Fruit fly (Drosophila melanogaster) whole organism, prepupa: ENCODE data around the gene CG6481.

Experiments used
- CG10669 ChIP-seq: fragments of 200-800 bp; sonication (Bioruptor generic); optimal IDR thresholded peaks from 3 replicates; lab custom pipeline; 2018; ENCODE audit warnings: missing biosample characterization, mild to moderate bottlenecking, missing genetic modification characterization, moderate library complexity
- CG11902 ChIP-seq: fragments of 200-800 bp; sonication (Bioruptor generic); optimal IDR thresholded peaks from 3 replicates; lab custom pipeline; 2016; ENCODE audit warnings: missing biosample characterization, missing genetic modification characterization
- CG15336 ChIP-seq: fragments of 200-800 bp; sonication (Bioruptor generic); IDR thresholded peaks from 2 replicates; pipeline ENCODE4 v1.3.6; 2022; ENCODE audit warnings: missing biosample characterization, missing genetic modification characterization
- CG1621 ChIP-seq: fragments of 200-800 bp; sonication (Bioruptor generic); optimal IDR thresholded peaks from 3 replicates; lab custom pipeline; 2018; ENCODE audit warnings: missing biosample characterization, mild to moderate bottlenecking, missing genetic modification characterization
- CG3032 ChIP-seq: fragments of 200-800 bp; optimal IDR thresholded peaks from 2 replicates; lab custom pipeline; 2019; ENCODE audit warnings: missing biosample characterization, mild to moderate bottlenecking, missing genetic modification characterization, moderate library complexity
- CG31627 ChIP-seq: fragments of 200-800 bp; sonication (Bioruptor generic); optimal IDR thresholded peaks from 3 replicates; lab custom pipeline; 2016; ENCODE audit warnings: missing biosample characterization, missing genetic modification characterization
- CG32006 ChIP-seq: fragments of 200-800 bp; sonication (Bioruptor generic); optimal IDR thresholded peaks from 3 replicates; lab custom pipeline; 2017; ENCODE audit warnings: missing biosample characterization, mild to moderate bottlenecking, missing genetic modification characterization
- CG34406 ChIP-seq: fragments of 200-800 bp; sonication (Bioruptor generic); optimal IDR thresholded peaks from 3 replicates; lab custom pipeline; 2016; ENCODE audit warnings: missing biosample characterization, missing genetic modification characterization
- CG4318 ChIP-seq: fragments of 200-800 bp; sonication (Bioruptor generic); optimal IDR thresholded peaks from 3 replicates; lab custom pipeline; 2017; ENCODE audit warnings: missing biosample characterization, mild to moderate bottlenecking, missing genetic modification characterization
- CG6163 ChIP-seq: fragments of 200-800 bp; sonication (Bioruptor generic); IDR thresholded peaks from 3 replicates; pipeline ENCODE4 v1.3.6; 2022; ENCODE audit warnings: missing biosample characterization, missing genetic modification characterization
- CG6792 ChIP-seq: fragments of 200-800 bp; sonication (Bioruptor generic); optimal IDR thresholded peaks from 3 replicates; lab custom pipeline; 2016; ENCODE audit warnings: missing biosample characterization, missing genetic modification characterization
- CG6808 ChIP-seq: fragments of 200-800 bp; sonication (Bioruptor generic); optimal IDR thresholded peaks from 3 replicates; lab custom pipeline; 2017; ENCODE audit warnings: missing biosample characterization, missing genetic modification characterization, mild to moderate bottlenecking, moderate library complexity, missing genetic modification reagents
- CG8119 ChIP-seq: fragments of 200-800 bp; sonication (Bioruptor generic); IDR thresholded peaks from 3 replicates; pipeline ENCODE4 v1.3.6; 2022; ENCODE audit warnings: missing biosample characterization, missing genetic modification characterization
- CG8319 ChIP-seq: fragments of 200-800 bp; sonication (Bioruptor generic); optimal IDR thresholded peaks from 3 replicates; lab custom pipeline; 2016; ENCODE audit warnings: missing biosample characterization, missing genetic modification characterization
- CG8632 ChIP-seq: fragments of 200-800 bp; sonication (Bioruptor generic); optimal IDR thresholded peaks from 3 replicates; lab custom pipeline; 2016; ENCODE audit warnings: missing biosample characterization, missing genetic modification characterization
- CG9139 ChIP-seq: fragments of 200-800 bp; sonication (Bioruptor generic); optimal IDR thresholded peaks from 3 replicates; lab custom pipeline; 2017; ENCODE audit warnings: missing biosample characterization, mild to moderate bottlenecking, missing genetic modification characterization
- Eip75B ChIP-seq: fragments of 200-800 bp; sonication (Bioruptor generic); optimal IDR thresholded peaks from 3 replicates; lab custom pipeline; 2016; ENCODE audit warnings: missing biosample characterization, missing genetic modification characterization
- Eip78C ChIP-seq: fragments of 200-800 bp; sonication (Bioruptor generic); peaks from one replicate; lab custom pipeline; 2016; ENCODE audit warnings: missing biosample characterization, missing genetic modification characterization
- Eip93F ChIP-seq: fragments of 200-800 bp; sonication (Bioruptor generic); optimal IDR thresholded peaks from 2 replicates; lab custom pipeline; 2016; ENCODE audit warnings: missing biosample characterization, mild to moderate bottlenecking, missing genetic modification characterization
- Ets21C ChIP-seq: fragments of 200-800 bp; sonication (Bioruptor generic); optimal IDR thresholded peaks from 3 replicates; lab custom pipeline; 2016; ENCODE audit warnings: missing biosample characterization, missing genetic modification characterization
- Hr39 ChIP-seq: fragments of 200-800 bp; sonication (Bioruptor generic); optimal IDR thresholded peaks from 2 replicates; lab custom pipeline; 2016; ENCODE audit warnings: missing biosample characterization, missing genetic modification characterization
- Hr4 ChIP-seq: fragments of 200-800 bp; sonication (Bioruptor generic); optimal IDR thresholded peaks from 3 replicates; lab custom pipeline; 2016; ENCODE audit warnings: missing biosample characterization, missing genetic modification characterization
- Lpt ChIP-seq: fragments of 200-800 bp; sonication (Bioruptor generic); optimal IDR thresholded peaks from 3 replicates; lab custom pipeline; 2016; ENCODE audit warnings: missing biosample characterization, missing genetic modification characterization
- Met ChIP-seq: fragments of 200-800 bp; sonication (Bioruptor generic); optimal IDR thresholded peaks from 3 replicates; lab custom pipeline; 2016; ENCODE audit warnings: missing biosample characterization, missing genetic modification characterization
- Smox ChIP-seq: fragments of 200-800 bp; sonication (Bioruptor generic); optimal IDR thresholded peaks from 3 replicates; lab custom pipeline; 2016; ENCODE audit warnings: missing biosample characterization, missing genetic modification characterization
- Sox102F ChIP-seq: fragments of 200-800 bp; sonication (Bioruptor generic); optimal IDR thresholded peaks from 2 replicates; lab custom pipeline; 2016; ENCODE audit warnings: missing biosample characterization, mild to moderate bottlenecking, missing genetic modification characterization
- Sox14 ChIP-seq: fragments of 200-800 bp; sonication (Bioruptor generic); optimal IDR thresholded peaks from 3 replicates; lab custom pipeline; 2016; ENCODE audit warnings: missing biosample characterization, missing genetic modification characterization
- achi ChIP-seq: fragments of 200-800 bp; sonication (Bioruptor generic); optimal IDR thresholded peaks from 3 replicates; lab custom pipeline; 2016; ENCODE audit warnings: missing biosample characterization, missing genetic modification characterization
- cyc ChIP-seq: fragments of 200-800 bp; sonication (Bioruptor generic); optimal IDR thresholded peaks from 3 replicates; lab custom pipeline; 2016; ENCODE audit warnings: missing biosample characterization, missing genetic modification characterization
- dac ChIP-seq: fragments of 200-800 bp; sonication (Bioruptor generic); optimal IDR thresholded peaks from 2 replicates; lab custom pipeline; 2017; ENCODE audit warnings: missing biosample characterization, mild to moderate bottlenecking, missing genetic modification characterization
- eg ChIP-seq: fragments of 200-800 bp; sonication (Bioruptor generic); IDR thresholded peaks from 3 replicates; pipeline ENCODE4 v1.3.6; 2022; ENCODE audit warnings: missing biosample characterization, missing genetic modification characterization
- esn ChIP-seq: fragments of 200-800 bp; sonication (Bioruptor generic); optimal IDR thresholded peaks from 2 replicates; lab custom pipeline; 2016; ENCODE audit warnings: missing biosample characterization, mild to moderate bottlenecking, missing genetic modification characterization, moderate library complexity
- lz ChIP-seq: fragments of 200-800 bp; sonication (Bioruptor generic); optimal IDR thresholded peaks from 3 replicates; lab custom pipeline; 2016; ENCODE audit warnings: missing biosample characterization, missing genetic modification characterization
- net ChIP-seq: fragments of 200-800 bp; sonication (Bioruptor generic); optimal IDR thresholded peaks from 3 replicates; lab custom pipeline; 2016; ENCODE audit warnings: missing biosample characterization, missing genetic modification characterization
- pdm3 ChIP-seq: fragments of 200-800 bp; sonication (Bioruptor generic); optimal IDR thresholded peaks from 3 replicates; lab custom pipeline; 2016; ENCODE audit warnings: missing biosample characterization, missing genetic modification characterization
- salr ChIP-seq, 2 experiments: fragments of 200-800 bp; sonication (Bioruptor generic); optimal IDR thresholded peaks; 3 replicates each; lab custom pipeline; 2016 to 2018; ENCODE audit warnings: missing biosample characterization in 2 of 2, missing genetic modification characterization in 2 of 2, mild to moderate bottlenecking in 1 of 2
- ss ChIP-seq, 2 experiments: fragments of 200-800 bp; sonication (Bioruptor generic); optimal IDR thresholded peaks; 2 replicates in 1 of 2; 3 replicates in 1 of 2; lab custom pipeline; 2017 to 2018; ENCODE audit warnings: mild to moderate bottlenecking in 2 of 2, missing biosample characterization in 2 of 2, missing genetic modification characterization in 2 of 2, moderate library complexity in 1 of 2
- svp ChIP-seq: fragments of 200-800 bp; sonication (Bioruptor generic); peaks from one replicate; lab custom pipeline; 2016; ENCODE audit warnings: missing biosample characterization, missing genetic modification characterization
- vri ChIP-seq: fragments of 200-800 bp; sonication (Bioruptor generic); optimal IDR thresholded peaks from 3 replicates; lab custom pipeline; 2016; ENCODE audit warnings: missing biosample characterization, mild to moderate bottlenecking, missing genetic modification characterization

CG6481 gene

DNA sequence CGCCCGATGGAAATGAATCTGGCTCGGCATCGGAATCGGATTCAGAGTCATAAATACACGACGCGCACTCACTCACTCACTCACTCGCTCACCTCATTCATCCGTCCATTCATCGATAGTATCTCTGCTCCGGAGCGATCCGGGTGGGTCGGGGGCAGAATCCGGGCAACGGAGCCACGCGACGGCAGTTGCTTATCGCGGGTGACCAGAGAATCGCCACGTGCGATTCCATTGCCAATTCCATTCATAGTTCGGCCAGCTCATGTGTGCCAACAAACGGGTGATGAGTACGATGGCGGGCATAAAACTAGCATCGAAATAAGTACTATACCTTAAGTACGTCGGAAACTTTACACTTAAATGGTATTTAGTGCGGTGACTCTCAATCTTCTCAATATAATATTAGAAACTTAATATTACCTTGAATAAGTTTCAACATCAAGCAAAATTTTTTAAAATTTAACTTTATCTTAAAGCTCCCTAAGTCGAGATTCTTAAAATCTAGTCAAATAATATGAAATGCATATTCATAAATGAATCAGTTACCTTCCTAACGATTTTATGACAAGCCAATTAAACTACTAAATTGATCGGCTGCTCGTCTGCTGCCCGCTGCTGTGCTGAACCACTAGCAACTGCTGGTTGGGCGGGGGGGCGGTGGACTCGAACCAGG is 2.5 kb upstream of the CG6481 start (continued):
- TF ChIP-seq CG6792 (GFP tag; lab: Kevin White, UChicago) (peak; percentile 23), Sox102F (GFP tag; lab: Kevin White, UChicago) (peak; percentile 25), Lpt (GFP tag; lab: Kevin White, UChicago) (no peak), Met (GFP tag; lab: Kevin White, UChicago) (peak; percentile 41), Eip75B (GFP tag; lab: Kevin White, UChicago) (peak; percentile 51), eg (GFP tag; lab: Robert Waterston, UW) (no peak), salr (GFP tag; optimal IDR thresholded peaks at IDR 0.05; lab: Kevin White, UChicago) (peak in 1 of 2 experiments; percentile 37)

dm6 chrX:18523146-18523812 is 1.0 kb upstream of the CG6481 start:
- TF ChIP-seq CG8319 (GFP tag; lab: Kevin White, UChicago) = no peak
- TF ChIP-seq CG6808 (GFP tag; lab: Kevin White, UChicago) = no peak
- no peak for TF ChIP-seq CG6792 (GFP tag; lab: Kevin White, UChicago)
- no peak for TF ChIP-seq Lpt (GFP tag; lab: Kevin White, UChicago)
- TF ChIP-seq CG32006 (GFP tag; lab: Kevin White, UChicago) = no peak
- TF ChIP-seq cyc = no peak
- no peak for TF ChIP-seq CG10669 (GFP tag; lab: Kevin White, UChicago)
- no peak for TF ChIP-seq Ets21C (GFP tag; lab: Kevin White, UChicago)
- TF ChIP-seq CG31627 (GFP tag; lab: Kevin White, UChicago) = no peak
- TF ChIP-seq Sox14 (GFP tag; lab: Kevin White, UChicago) = no peak
- TF ChIP-seq Smox (GFP tag; lab: Kevin White, UChicago) = no peak
- no peak for TF ChIP-seq CG9139
- TF ChIP-seq Eip78C = peak; percentile 35
- peak; percentile 59 for TF ChIP-seq svp (GFP tag; lab: Kevin White, UChicago)
- no peak for TF ChIP-seq Eip75B (GFP tag; lab: Kevin White, UChicago)
- TF ChIP-seq CG8632 (GFP tag; lab: Kevin White, UChicago) = no peak
- no peak for TF ChIP-seq CG1621 (tag; lab: Kevin White, UChicago)
- TF ChIP-seq CG34406 (GFP tag; lab: Kevin White, UChicago) = no peak

DNA sequence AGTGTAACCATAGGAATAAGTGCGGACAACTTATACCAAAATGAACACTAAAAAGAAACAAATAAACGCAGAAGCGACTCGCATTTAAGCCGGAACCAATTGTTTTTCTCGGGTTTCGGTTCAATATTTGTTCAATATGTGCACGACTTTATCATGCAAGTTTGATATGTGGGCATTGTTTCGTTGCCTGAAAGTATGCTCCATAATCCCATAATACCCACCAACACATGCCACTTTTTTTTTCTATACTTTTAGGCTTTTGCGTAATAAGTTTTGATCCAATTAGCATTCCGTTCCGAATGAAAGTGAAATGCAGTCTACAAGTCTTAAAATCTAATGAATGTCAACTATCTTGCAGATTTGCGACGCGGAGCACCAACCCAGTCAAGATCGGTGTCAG is 1.9 kb downstream of the CG6481 start:
- TF ChIP-seq vri (GFP tag; lab: Kevin White, UChicago) = no peak
- TF ChIP-seq Eip78C = peak; percentile 15
- TF ChIP-seq Lpt (GFP tag; lab: Kevin White, UChicago) = no peak
- no peak for TF ChIP-seq Sox102F (GFP tag; lab: Kevin White, UChicago)
- TF ChIP-seq CG4318 (GFP tag; lab: Kevin White, UChicago) = no peak
- TF ChIP-seq CG1621 (tag; lab: Kevin White, UChicago) = no peak

dm6 chrX:18517415-18517814 is 4.8 kb downstream of the CG6481 start:
- peak; percentile 19 for TF ChIP-seq achi
- TF ChIP-seq lz (GFP tag; lab: Kevin White, UChicago) = peak; percentile 33
- TF ChIP-seq eg (GFP tag; lab: Robert Waterston, UW) = peak; percentile 58
- peak; percentile 78 for TF ChIP-seq Eip78C
- peak; percentile 18 for TF ChIP-seq Hr4
- peak; percentile 35; the same call in 1 of the 3 replicates for TF ChIP-seq CG8119 (GFP tag; lab: Robert Waterston, UW)
- TF ChIP-seq Eip75B (GFP tag; lab: Kevin White, UChicago) = peak; percentile 0
- TF ChIP-seq CG6163 = peak; percentile 58; the same call in 2 of the 3 replicates
- TF ChIP-seq Lpt (GFP tag; lab: Kevin White, UChicago) = peak; percentile 47
- no peak for TF ChIP-seq CG11902 (GFP tag; lab: Kevin White, UChicago)
- peak; percentile 14 for TF ChIP-seq Met (GFP tag; lab: Kevin White, UChicago)
- no peak for TF ChIP-seq CG3032 (tag; lab: Kevin White, UChicago)
- peak; percentile 33 for TF ChIP-seq esn (GFP tag; lab: Kevin White, UChicago)
- peak; percentile 7 for TF ChIP-seq net
- TF ChIP-seq Eip93F (GFP tag; lab: Kevin White, UChicago) = no peak
- no peak for TF ChIP-seq Sox102F (GFP tag; lab: Kevin White, UChicago)
- TF ChIP-seq Hr39 (GFP tag; lab: Kevin White, UChicago) = peak; percentile 7
- TF ChIP-seq pdm3 (GFP tag; lab: Kevin White, UChicago) = peak; percentile 30
- peak; percentile 10 for TF ChIP-seq CG6808 (GFP tag; lab: Kevin White, UChicago)
- TF ChIP-seq CG34406 (GFP tag; lab: Kevin White, UChicago) = no peak
- TF ChIP-seq CG1621 (tag; lab: Kevin White, UChicago) = peak; percentile 12
- TF ChIP-seq CG15336 = peak; percentile 37; the same call in 1 of the 2 replicates
- TF ChIP-seq CG32006 (GFP tag; lab: Kevin White, UChicago) = peak; percentile 39
- no peak for TF ChIP-seq cyc
- peak; percentile 52 for TF ChIP-seq dac
- TF ChIP-seq CG31627 (GFP tag; lab: Kevin White, UChicago) = peak; percentile 26
- TF ChIP-seq CG6792 (GFP tag; lab: Kevin White, UChicago) = peak; percentile 17
- TF ChIP-seq ss (GFP tag; optimal IDR thresholded peaks at IDR 0.05; lab: Kevin White, UChicago) = peak in 1 of 2 experiments; percentile 19
- no peak for TF ChIP-seq CG9139
